Fruit fly (Drosophila melanogaster): Measurements from ENCODE around the gene CG31100.

DNA sequence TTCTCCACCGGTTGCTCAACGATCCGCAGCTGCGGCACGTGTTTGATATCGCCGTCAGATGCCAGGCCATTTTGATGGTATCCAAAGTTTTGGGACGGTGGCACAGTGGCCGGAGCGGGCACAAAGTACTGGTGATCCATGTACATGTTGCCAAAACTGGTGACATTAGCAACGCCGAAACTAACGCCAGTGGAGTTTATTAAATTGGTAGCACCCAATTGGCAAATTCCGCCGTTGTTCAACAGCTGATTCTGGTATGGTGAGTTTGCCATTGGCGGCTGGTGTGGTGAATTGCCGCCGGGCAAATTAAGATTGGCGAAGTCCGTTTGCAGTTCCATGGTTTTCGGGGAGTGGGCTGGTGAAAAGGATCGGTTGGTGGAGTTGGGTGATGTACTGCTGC, 43.5 kb upstream of the CG31100 start:
- TF ChIP-seq psq (optimal IDR thresholded peaks at IDR 0.05) (no peak), CG8478 (optimal IDR thresholded peaks at IDR 0.05) (no peak)

All from whole organism.